Fruit fly (Drosophila melanogaster): Measurements from ENCODE around the gene prg.

Gene prg

dm6 chr2L:8418113-8418885, 46.0 kb upstream of the prg start:
- TF ChIP-seq Eip78C (GFP tag) (peak; percentile 61), CG6276 (GFP tag; optimal IDR thresholded peaks at IDR 0.05) (peak; percentile 22), CG8119 (GFP tag; IDR thresholded peaks at IDR 0.05) (0 out of 3 replicates have a peak, but pooled peaks have one; percentile 17), CG9139 (GFP tag; optimal IDR thresholded peaks at IDR 0.05) (peak; percentile 38), spab (GFP tag; optimal IDR thresholded peaks at IDR 0.05) (peak; percentile 11), svp (GFP tag) (peak; percentile 57), ss (GFP tag; optimal IDR thresholded peaks at IDR 0.05) (peak; percentile 36 to 49), CG6808 (GFP tag; optimal IDR thresholded peaks at IDR 0.05) (peak; percentile 32), CG7368 (GFP tag; optimal IDR thresholded peaks at IDR 0.05) (no peak), OdsH (GFP tag; optimal IDR thresholded peaks at IDR 0.05) (no peak)

dm6 chr2L:8419382-8419940, 44.8 kb upstream of the prg start:
- TF ChIP-seq CG8319 (GFP tag; optimal IDR thresholded peaks at IDR 0.05) (no peak), vri (GFP tag; optimal IDR thresholded peaks at IDR 0.05) (peak; percentile 2), Ets96B (tag; optimal IDR thresholded peaks at IDR 0.05) (peak; percentile 28), CG6792 (GFP tag; optimal IDR thresholded peaks at IDR 0.05) (no peak), cyc (GFP tag; optimal IDR thresholded peaks at IDR 0.05) (no peak), CG9139 (GFP tag; optimal IDR thresholded peaks at IDR 0.05) (peak; percentile 8), CG11902 (GFP tag; optimal IDR thresholded peaks at IDR 0.05) (no peak), CG6276 (GFP tag; optimal IDR thresholded peaks at IDR 0.05) (no peak), ss (GFP tag; optimal IDR thresholded peaks at IDR 0.05) (peak; percentile 75 to 77), Hr38 (GFP tag; optimal IDR thresholded peaks at IDR 0.05) (no peak), CG32006 (GFP tag; optimal IDR thresholded peaks at IDR 0.05) (no peak), achi (GFP tag; optimal IDR thresholded peaks at IDR 0.05) (peak; percentile 10), dsx (GFP tag; optimal IDR thresholded peaks at IDR 0.05; ENCODE audit: poor library complexity, severe bottlenecking) (peak; percentile 50), Blimp-1 (GFP tag; optimal IDR thresholded peaks at IDR 0.05) (no peak), CG6808 (GFP tag; optimal IDR thresholded peaks at IDR 0.05) (peak; percentile 69), CG6854 (GFP tag; optimal IDR thresholded peaks at IDR 0.05) (peak; percentile 56), Smox (GFP tag; optimal IDR thresholded peaks at IDR 0.05) (no peak), Sox14 (GFP tag; optimal IDR thresholded peaks at IDR 0.05) (peak; percentile 18), esn (GFP tag; optimal IDR thresholded peaks at IDR 0.05) (no peak), CG7368 (GFP tag; optimal IDR thresholded peaks at IDR 0.05) (peak; percentile 43), CG6163 (GFP tag; IDR thresholded peaks at IDR 0.05) (peak; percentile 42; the same call in 1 of the 3 replicates), Eip78C (GFP tag) (peak; percentile 75), svp (GFP tag) (peak; percentile 96), CG1621 (tag; optimal IDR thresholded peaks at IDR 0.05) (peak; percentile 23), CG3032 (tag; optimal IDR thresholded peaks at IDR 0.05) (peak; percentile 32), Eip75B (GFP tag; optimal IDR thresholded peaks at IDR 0.05) (peak; percentile 10), topi (GFP tag; optimal IDR thresholded peaks at IDR 0.05) (no peak), CG34406 (GFP tag; optimal IDR thresholded peaks at IDR 0.05) (no peak), CG16779 (tag; optimal IDR thresholded peaks at IDR 0.05) (peak; percentile 34), CG8632 (GFP tag; optimal IDR thresholded peaks at IDR 0.05) (no peak)

dm6 chr2L:8420259-8420930, 43.9 kb upstream of the prg start:
- TF ChIP-seq ss (GFP tag; optimal IDR thresholded peaks at IDR 0.05), result peak; percentile 75 to 82
- no peak for TF ChIP-seq CG6276 (GFP tag; optimal IDR thresholded peaks at IDR 0.05)
- no peak for TF ChIP-seq CG11902 (GFP tag; optimal IDR thresholded peaks at IDR 0.05)
- peak; percentile 9 for TF ChIP-seq fd59A (GFP tag; optimal IDR thresholded peaks at IDR 0.05)
- TF ChIP-seq Met (GFP tag; optimal IDR thresholded peaks at IDR 0.05), result peak; percentile 11
- TF ChIP-seq CG3919 (GFP tag; optimal IDR thresholded peaks at IDR 0.05), result peak; percentile 9
- TF ChIP-seq achi (GFP tag; optimal IDR thresholded peaks at IDR 0.05), result peak; percentile 7
- peak; percentile 14 for TF ChIP-seq acj6 (GFP tag; optimal IDR thresholded peaks at IDR 0.05)
- peak; percentile 37 for TF ChIP-seq Ets96B (tag; optimal IDR thresholded peaks at IDR 0.05)
- TF ChIP-seq CG10669 (GFP tag; optimal IDR thresholded peaks at IDR 0.05), result peak; percentile 22
- no peak for TF ChIP-seq Blimp-1 (GFP tag; optimal IDR thresholded peaks at IDR 0.05)
- TF ChIP-seq topi (GFP tag; optimal IDR thresholded peaks at IDR 0.05), result no peak
- TF ChIP-seq eg (GFP tag; IDR thresholded peaks at IDR 0.05), result peak; percentile 7; the same call in 1 of the 3 replicates
- no peak for TF ChIP-seq vri (GFP tag; optimal IDR thresholded peaks at IDR 0.05)
- peak; percentile 7 for TF ChIP-seq Sox14 (GFP tag; optimal IDR thresholded peaks at IDR 0.05)
- peak; percentile 46 for TF ChIP-seq CG1621 (tag; optimal IDR thresholded peaks at IDR 0.05)
- peak; percentile 6 for TF ChIP-seq Lpt (GFP tag; optimal IDR thresholded peaks at IDR 0.05)
- TF ChIP-seq CG31627 (GFP tag; optimal IDR thresholded peaks at IDR 0.05), result peak; percentile 2
- peak; percentile 17 for TF ChIP-seq pdm3 (GFP tag; optimal IDR thresholded peaks at IDR 0.05)
- TF ChIP-seq Eip75B (GFP tag; optimal IDR thresholded peaks at IDR 0.05), result peak; percentile 15
- peak; percentile 72 for TF ChIP-seq dsx (GFP tag; optimal IDR thresholded peaks at IDR 0.05; ENCODE audit: poor library complexity, severe bottlenecking)
- TF ChIP-seq OdsH (GFP tag; optimal IDR thresholded peaks at IDR 0.05), result peak; percentile 44
- TF ChIP-seq CG6163 (GFP tag; IDR thresholded peaks at IDR 0.05), result peak; percentile 72; the same call in 2 of the 3 replicates
